Worm (Caenorhabditis elegans) whole organism, L2 larva: Measurements from ENCODE around the gene Y69A2AR.47.

Experiments
- C34F6.9 ChIP-seq: fragments of 150-350 bp; optimal IDR thresholded peaks from 2 replicates; lab custom pipeline; 2014; ENCODE audit warnings: missing biosample characterization, missing genetic modification characterization
- alr-1 ChIP-seq: fragments of 150-350 bp; optimal IDR thresholded peaks from 2 replicates; lab custom pipeline; 2014; ENCODE audit warnings: missing biosample characterization, missing genetic modification characterization
- aly-2 ChIP-seq: fragments of 150-350 bp; optimal IDR thresholded peaks from 2 replicates; lab custom pipeline; 2014; ENCODE audit warnings: missing biosample characterization, missing genetic modification characterization
- ama-1 ChIP-seq: fragments of 150-350 bp; optimal IDR thresholded peaks from 2 replicates; lab custom pipeline; 2018; ENCODE audit warnings: inconsistent platforms
- egl-27 ChIP-seq: sonication (generic microtip); optimal IDR thresholded peaks from 3 replicates; lab custom pipeline; 2017; ENCODE audit warnings: missing biosample characterization, missing genetic modification reagents, missing genetic modification characterization
- fos-1 ChIP-seq: fragments of 150-350 bp; optimal IDR thresholded peaks from 2 replicates; lab custom pipeline; 2014; ENCODE audit warnings: missing biosample characterization, missing genetic modification characterization
- lin-11 ChIP-seq: fragments of 150-350 bp; sonication (generic microtip); optimal IDR thresholded peaks from 2 replicates; lab custom pipeline; 2014; ENCODE audit warnings: missing biosample characterization, missing genetic modification characterization, inconsistent platforms, mixed read lengths
- mab-5 ChIP-seq: fragments of 150-350 bp; optimal IDR thresholded peaks from 2 replicates; lab custom pipeline; 2014; ENCODE audit warnings: missing biosample characterization, missing genetic modification characterization
- mdl-1 ChIP-seq, 2 experiments: fragments of 150-350 bp in 1 of 2; sonication (generic microtip) in 1 of 2; optimal IDR thresholded peaks; 2 replicates each; lab custom pipeline; 2017; ENCODE audit warnings: missing biosample characterization in 2 of 2, missing genetic modification characterization in 2 of 2
- nhr-11 ChIP-seq: fragments of 150-350 bp; optimal IDR thresholded peaks from 2 replicates; lab custom pipeline; 2014; ENCODE audit warnings: missing biosample characterization, missing genetic modification characterization
- nhr-129 ChIP-seq: fragments of 150-350 bp; optimal IDR thresholded peaks from 2 replicates; lab custom pipeline; 2014; ENCODE audit warnings: missing biosample characterization, missing genetic modification characterization
- nhr-77 ChIP-seq: fragments of 150-350 bp; optimal IDR thresholded peaks from 2 replicates; lab custom pipeline; 2014; ENCODE audit warnings: missing biosample characterization, missing genetic modification characterization
- unc-55 ChIP-seq: fragments of 150-350 bp; sonication (generic microtip); optimal IDR thresholded peaks from 3 replicates; lab custom pipeline; 2014; ENCODE audit warnings: missing biosample characterization, missing genetic modification reagents, missing genetic modification characterization

- TF ChIP-seq mab-5 (tag; lab: Kevin White, UChicago), result no peak
- TF ChIP-seq nhr-129 (tag; lab: Kevin White, UChicago), result no peak
- no peak for TF ChIP-seq unc-55 (GFP tag; lab: Kevin White, UChicago)
- TF ChIP-seq ama-1, result no peak
- TF ChIP-seq fos-1 (tag; lab: Kevin White, UChicago), result no peak
- TF ChIP-seq egl-27, result no peak
- no peak for TF ChIP-seq aly-2 (tag; lab: Kevin White, UChicago)
- no peak for TF ChIP-seq nhr-77 (tag; lab: Kevin White, UChicago)
- no peak for TF ChIP-seq lin-11 (tag; lab: Kevin White, UChicago)
- TF ChIP-seq alr-1 (tag; lab: Kevin White, UChicago), result no peak
- no peak for TF ChIP-seq C34F6.9 (tag; lab: Kevin White, UChicago)
- TF ChIP-seq mdl-1 (tag; optimal IDR thresholded peaks at IDR 0.05; lab: Kevin White, UChicago), result no peak
- no peak for TF ChIP-seq nhr-11 (tag; lab: Kevin White, UChicago)
Measured at ce11 chrIV:2607513-2608101, 10.1 kb downstream of the Y69A2AR.47 start, which contains the start of gene vamp-7.
